Fruit fly (Drosophila melanogaster): ENCODE measurements around the gene Ir7f.

The Ir7f gene

DNA sequence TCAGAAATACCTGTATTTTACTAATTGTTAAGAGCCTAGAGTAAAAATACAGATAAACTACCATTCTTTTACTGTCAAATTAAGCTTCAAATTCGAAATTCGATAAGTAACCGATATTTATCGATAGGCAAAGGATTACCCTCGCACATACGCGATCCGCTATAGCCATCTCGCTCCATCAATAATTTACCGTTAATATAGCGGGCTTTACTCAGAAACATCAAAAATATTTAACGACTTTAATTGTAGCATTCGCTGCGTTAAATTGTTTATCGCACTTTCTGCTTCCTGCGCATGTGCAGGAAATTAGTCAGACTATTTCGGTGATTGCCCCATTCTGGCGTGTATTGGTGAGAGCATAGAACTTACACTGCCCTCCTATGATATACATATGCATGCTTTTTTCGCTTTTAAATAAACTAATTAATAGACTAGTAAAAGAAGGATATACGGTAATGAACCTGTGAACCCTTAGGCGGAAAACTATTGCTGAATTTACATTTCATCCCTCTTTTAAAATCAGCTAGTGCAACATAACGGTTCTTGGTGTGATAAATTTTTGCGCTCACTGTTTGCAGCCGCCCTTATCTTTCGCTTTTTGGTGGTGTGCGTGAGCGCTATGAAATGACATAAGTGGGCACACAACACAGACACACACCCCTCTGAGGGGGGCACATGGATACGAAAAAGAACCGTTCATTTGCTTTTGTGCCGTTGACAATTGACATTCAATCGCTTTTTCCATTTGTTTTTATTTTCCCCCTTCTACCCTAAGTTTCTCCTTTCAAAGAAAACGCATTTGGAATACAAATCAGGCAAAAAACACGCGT is 24.6 kb upstream of the Ir7f start, which contains the start of the genes dpr14 and spidey (continued):
- TF ChIP-seq CG12236 (GFP tag; optimal IDR thresholded peaks at IDR 0.05) (peak; percentile 72), CG12071 (GFP tag; optimal IDR thresholded peaks at IDR 0.05) (peak; percentile 92), CG17568 (GFP tag; optimal IDR thresholded peaks at IDR 0.05) (peak; percentile 80), NC2β (GFP tag; optimal IDR thresholded peaks at IDR 0.05) (peak; percentile 83), Sox100B (GFP tag; optimal IDR thresholded peaks at IDR 0.05) (peak; percentile 86), Dfd (GFP tag; optimal IDR thresholded peaks at IDR 0.05) (no peak), Hr78 (GFP tag; optimal IDR thresholded peaks at IDR 0.05) (peak in 1 of 2 experiments; percentile 75), D (optimal IDR thresholded peaks at IDR 0.05) (no peak), D (GFP tag; optimal IDR thresholded peaks at IDR 0.05) (peak; percentile 86), Six4 (GFP tag; optimal IDR thresholded peaks at IDR 0.05) (peak; percentile 78), CG2875 (GFP tag; optimal IDR thresholded peaks at IDR 0.05) (peak; percentile 86), gcm (GFP tag; optimal IDR thresholded peaks at IDR 0.05) (peak; percentile 93), CG17361 (GFP tag; IDR thresholded peaks at IDR 0.05) (peak; percentile 86), CG12744 (GFP tag; optimal IDR thresholded peaks at IDR 0.05) (peak; percentile 71), CG7786 (GFP tag; optimal IDR thresholded peaks at IDR 0.05) (peak; percentile 90), CkIIα-i1 (GFP tag; IDR thresholded peaks at IDR 0.05) (peak; percentile 36; the same call in 1 of the 2 replicates), zf30C (GFP tag; optimal IDR thresholded peaks at IDR 0.05) (no peak), CG11723 (GFP tag; optimal IDR thresholded peaks at IDR 0.05) (peak; percentile 80), hth (optimal IDR thresholded peaks at IDR 0.05) (no peak), Bteb2 (GFP tag; optimal IDR thresholded peaks at IDR 0.05) (peak; percentile 62), D19A (tag; optimal IDR thresholded peaks at IDR 0.05) (peak; percentile 89), wdn (GFP tag; IDR thresholded peaks at IDR 0.05) (peak; percentile 86), CG11085 (GFP tag; IDR thresholded peaks at IDR 0.05) (peak; percentile 85), HLH54F (GFP tag; optimal IDR thresholded peaks at IDR 0.05) (peak; percentile 92), CG3847 (GFP tag; IDR thresholded peaks at IDR 0.05) (peak; percentile 88), lab (GFP tag; optimal IDR thresholded peaks at IDR 0.05) (peak; percentile 96), CG33213 (GFP tag; optimal IDR thresholded peaks at IDR 0.05) (peak; percentile 80), trh (GFP tag; optimal IDR thresholded peaks at IDR 0.05) (peak; percentile 33), ase (GFP tag; IDR thresholded peaks at IDR 0.05) (peak; percentile 86), CG4820 (GFP tag; optimal IDR thresholded peaks at IDR 0.05) (peak; percentile 81), ash1 (GFP tag; optimal IDR thresholded peaks at IDR 0.05) (no peak), CG12299 (tag; optimal IDR thresholded peaks at IDR 0.05) (peak; percentile 88), Atf-2 (GFP tag; optimal IDR thresholded peaks at IDR 0.05) (peak; percentile 83), CG2712 (tag; optimal IDR thresholded peaks at IDR 0.05) (peak; percentile 92), sens (GFP tag) (peak; percentile 97), sna (GFP tag; IDR thresholded peaks at IDR 0.05; ENCODE audit: partially characterized antibody) (peak; percentile 35; the same call in 1 of the 2 replicates), CG18599 (GFP tag; optimal IDR thresholded peaks at IDR 0.05) (peak; percentile 97), D19B (GFP tag; optimal IDR thresholded peaks at IDR 0.05) (peak; percentile 80), lov (optimal IDR thresholded peaks at IDR 0.05) (no peak), lov (GFP tag; IDR thresholded peaks at IDR 0.05) (0 out of 3 replicates have a peak, but pooled peaks have one; percentile 68), CG30020 (tag; optimal IDR thresholded peaks at IDR 0.05) (peak; percentile 56), CG3163 (GFP tag; optimal IDR thresholded peaks at IDR 0.05) (peak; percentile 50), Spps (tag; optimal IDR thresholded peaks at IDR 0.05) (peak; percentile 80), dm (GFP tag; optimal IDR thresholded peaks at IDR 0.05) (peak; percentile 74), CG8290 (GFP tag; optimal IDR thresholded peaks at IDR 0.05) (peak; percentile 29), CG8290 (tag; optimal IDR thresholded peaks at IDR 0.05) (peak; percentile 72 to 92), Hand (GFP tag; optimal IDR thresholded peaks at IDR 0.05) (peak; percentile 88), nerfin-2 (GFP tag; IDR thresholded peaks at IDR 0.05; ENCODE audit: partially characterized antibody) (0 out of 2 replicates have a peak, but pooled peaks have one; percentile 23), bigmax (GFP tag; optimal IDR thresholded peaks at IDR 0.05) (peak; percentile 36), HLHmδ (GFP tag; optimal IDR thresholded peaks at IDR 0.05) (no peak)
